Worm (Caenorhabditis elegans): Measurements from ENCODE around the gene F01G4.4.

ce11 chrIV:11160707-11161106, 17.6 kb downstream of the F01G4.4 start, which contains the start of gene C08F8.15:
- TF ChIP-seq pha-4 (tag; optimal IDR thresholded peaks at IDR 0.05) (no peak), R02D3.7 (tag; optimal IDR thresholded peaks at IDR 0.05) (no peak), ztf-11 (tag; optimal IDR thresholded peaks at IDR 0.05) (no peak), elt-2 (tag; optimal IDR thresholded peaks at IDR 0.05) (no peak), jun-1 (tag; optimal IDR thresholded peaks at IDR 0.05) (no peak), nhr-43 (tag; optimal IDR thresholded peaks at IDR 0.05; ENCODE audit: poor library complexity, severe bottlenecking) (no peak), ZK546.5 (tag; optimal IDR thresholded peaks at IDR 0.05) (no peak), nhr-11 (tag; optimal IDR thresholded peaks at IDR 0.05) (no peak), tbx-2 (tag; optimal IDR thresholded peaks at IDR 0.05) (no peak), ceh-82 (tag; optimal IDR thresholded peaks at IDR 0.05) (no peak), fos-1 (tag; optimal IDR thresholded peaks at IDR 0.05) (no peak)
